Fruit fly (Drosophila melanogaster): ENCODE measurements around the gene CG17361.

Gene CG17361

dm6 chr3L:13957212-13957668 lies 39.8 kb upstream of the CG17361 start (continued):
- TF ChIP-seq CG1832 (GFP tag; optimal IDR thresholded peaks at IDR 0.05) = no peak
- peak; percentile 71 for TF ChIP-seq nerfin-1 (tag; optimal IDR thresholded peaks at IDR 0.05)
- peak; percentile 37 for TF ChIP-seq CG9609 (GFP tag; optimal IDR thresholded peaks at IDR 0.05)
- no peak for TF ChIP-seq HLH54F (GFP tag; optimal IDR thresholded peaks at IDR 0.05)
- peak; percentile 24; the same call in 1 of the 2 replicates for TF ChIP-seq CG8765 (GFP tag; IDR thresholded peaks at IDR 0.05)
- TF ChIP-seq ase (GFP tag; IDR thresholded peaks at IDR 0.05) = no peak
- peak; percentile 63 for TF ChIP-seq ATbp (GFP tag; optimal IDR thresholded peaks at IDR 0.05)
- peak; percentile 84 for TF ChIP-seq dmrt99B (tag; optimal IDR thresholded peaks at IDR 0.05)
- TF ChIP-seq fd102C (GFP tag; optimal IDR thresholded peaks at IDR 0.05) = no peak
- TF ChIP-seq CG11504 (tag; optimal IDR thresholded peaks at IDR 0.05) = peak; percentile 89
- TF ChIP-seq lmd (GFP tag; IDR thresholded peaks at IDR 0.05) = peak; percentile 41
- no peak for TF ChIP-seq Lim3 (GFP tag; IDR thresholded peaks at IDR 0.05)
- peak; percentile 53 for TF ChIP-seq CG3065 (GFP tag; optimal IDR thresholded peaks at IDR 0.05)
- no peak for TF ChIP-seq tna (GFP tag; IDR thresholded peaks at IDR 0.05; ENCODE audit: partially characterized antibody)
- peak; percentile 28; the same call in 1 of the 2 replicates for TF ChIP-seq ap (GFP tag; IDR thresholded peaks at IDR 0.05)
- TF ChIP-seq Sin3A (optimal IDR thresholded peaks at IDR 0.05) = no peak
- peak in 1 of 2 experiments; percentile 22 for TF ChIP-seq crp (GFP tag; optimal IDR thresholded peaks at IDR 0.05)
- no peak for TF ChIP-seq CG31224 (GFP tag; IDR thresholded peaks at IDR 0.05)
- TF ChIP-seq CG17829 (tag; optimal IDR thresholded peaks at IDR 0.05) = peak; percentile 76
- no peak for TF ChIP-seq Tbp (GFP tag; optimal IDR thresholded peaks at IDR 0.05)
- no peak for TF ChIP-seq tll (GFP tag; optimal IDR thresholded peaks at IDR 0.05)
- TF ChIP-seq chn (GFP tag; optimal IDR thresholded peaks at IDR 0.05) = peak; percentile 61
- TF ChIP-seq CG32532 (GFP tag; IDR thresholded peaks at IDR 0.05) = no peak; the same call in 1 of the 2 replicates
- 0 out of 2 replicates have a peak, but pooled peaks have one; percentile 5 for TF ChIP-seq Awh (GFP tag; IDR thresholded peaks at IDR 0.05)
- TF ChIP-seq maf-S (GFP tag; optimal IDR thresholded peaks at IDR 0.05) = no peak
- peak; percentile 4 for TF ChIP-seq YL-1 (GFP tag; optimal IDR thresholded peaks at IDR 0.05)
- TF ChIP-seq CG10654 (GFP tag; optimal IDR thresholded peaks at IDR 0.05) = peak; percentile 57
- TF ChIP-seq NFAT (GFP tag; IDR thresholded peaks at IDR 0.05) = 0 out of 2 replicates have a peak, but pooled peaks have one; percentile 28
- peak; percentile 63 for TF ChIP-seq CG10147 (GFP tag; optimal IDR thresholded peaks at IDR 0.05)
- TF ChIP-seq btn (GFP tag; optimal IDR thresholded peaks at IDR 0.05) = no peak
- TF ChIP-seq CG31388 (GFP tag; optimal IDR thresholded peaks at IDR 0.05) = peak; percentile 60
- peak; percentile 89 for TF ChIP-seq CG9727 (GFP tag; optimal IDR thresholded peaks at IDR 0.05)
- peak; percentile 79 for TF ChIP-seq CG8924 (tag; optimal IDR thresholded peaks at IDR 0.05)
- peak; percentile 63 for TF ChIP-seq tin (GFP tag; optimal IDR thresholded peaks at IDR 0.05)
- TF ChIP-seq peb (GFP tag; IDR thresholded peaks at IDR 0.05) = no peak
- no peak for TF ChIP-seq Bgb (GFP tag; IDR thresholded peaks at IDR 0.05; ENCODE audit: partially characterized antibody)
- TF ChIP-seq CG10959 (GFP tag; IDR thresholded peaks at IDR 0.05) = 0 out of 2 replicates have a peak, but pooled peaks have one; percentile 35
- no peak for TF ChIP-seq prd (optimal IDR thresholded peaks at IDR 0.05)
- TF ChIP-seq prd (GFP tag; IDR thresholded peaks at IDR 0.05) = peak; percentile 51; the same call in 1 of the 3 replicates
- no peak for TF ChIP-seq CG1647 (GFP tag; optimal IDR thresholded peaks at IDR 0.05)
- TF ChIP-seq zen (tag; optimal IDR thresholded peaks at IDR 0.05) = peak; percentile 78
- TF ChIP-seq gcm (GFP tag; optimal IDR thresholded peaks at IDR 0.05) = peak; percentile 68
- peak; percentile 51 for TF ChIP-seq CG5245 (GFP tag; optimal IDR thresholded peaks at IDR 0.05)
- peak; percentile 54 for TF ChIP-seq cwo (GFP tag; optimal IDR thresholded peaks at IDR 0.05)
- TF ChIP-seq seq (GFP tag; IDR thresholded peaks at IDR 0.05) = peak; percentile 41; the same call in 1 of the 2 replicates
- peak; percentile 51; the same call in 1 of the 2 replicates for TF ChIP-seq ttk (GFP tag; IDR thresholded peaks at IDR 0.05)
- no peak for TF ChIP-seq ac (GFP tag; optimal IDR thresholded peaks at IDR 0.05)
- peak; percentile 20 for TF ChIP-seq Sry-β (GFP tag; optimal IDR thresholded peaks at IDR 0.05)
- no peak for TF ChIP-seq gcm2 (GFP tag; optimal IDR thresholded peaks at IDR 0.05)
- peak; percentile 19; the same call in 1 of the 2 replicates for TF ChIP-seq esg (GFP tag; conservative IDR thresholded peaks at IDR 0.05)
- no peak for TF ChIP-seq da (GFP tag; optimal IDR thresholded peaks at IDR 0.05)
